Worm (Caenorhabditis elegans) whole organism, L2 larva: ENCODE measurements around the gene mam-4.

ENCODE experiments used
- C34F6.9 ChIP-seq: fragments of 150-350 bp; optimal IDR thresholded peaks from 2 replicates; lab custom pipeline; 2014; ENCODE audit warnings: missing biosample characterization, missing genetic modification characterization
- F13H6.1 ChIP-seq: sonication (generic microtip); optimal IDR thresholded peaks from 2 replicates; lab custom pipeline; 2016; ENCODE audit warnings: missing genetic modification characterization, missing compliant biosample characterization
- Y55F3AM.14 ChIP-seq: fragments of 200-800 bp; sonication (Bioruptor generic); optimal IDR thresholded peaks from 2 replicates; lab custom pipeline; 2018; ENCODE audit warnings: mild to moderate bottlenecking, missing genetic modification characterization, missing compliant biosample characterization
- ZK546.5 ChIP-seq: sonication (generic microtip); optimal IDR thresholded peaks from 2 replicates; lab custom pipeline; 2017; ENCODE audit warnings: missing biosample characterization, missing genetic modification characterization
- alr-1 ChIP-seq: fragments of 150-350 bp; optimal IDR thresholded peaks from 2 replicates; lab custom pipeline; 2014; ENCODE audit warnings: missing biosample characterization, missing genetic modification characterization
- aly-2 ChIP-seq: fragments of 150-350 bp; optimal IDR thresholded peaks from 2 replicates; lab custom pipeline; 2014; ENCODE audit warnings: missing biosample characterization, missing genetic modification characterization
- blmp-1 ChIP-seq: sonication (generic microtip); optimal IDR thresholded peaks from 2 replicates; lab custom pipeline; 2017; ENCODE audit warnings: missing genetic modification characterization, mild to moderate bottlenecking, missing compliant biosample characterization, antibody characterized with exemption, moderate library complexity; ENCODE audit not compliant: insufficient read depth
- ceh-82 ChIP-seq: fragments of 150-350 bp; optimal IDR thresholded peaks from 2 replicates; lab custom pipeline; 2014; ENCODE audit warnings: missing biosample characterization, missing genetic modification characterization
- crh-2 ChIP-seq: sonication (generic microtip); optimal IDR thresholded peaks from 2 replicates; lab custom pipeline; 2017; ENCODE audit warnings: missing biosample characterization, missing genetic modification characterization
- egl-27 ChIP-seq: sonication (generic microtip); optimal IDR thresholded peaks from 3 replicates; lab custom pipeline; 2017; ENCODE audit warnings: missing biosample characterization, missing genetic modification reagents, missing genetic modification characterization
- elt-1 ChIP-seq: fragments of 150-350 bp; optimal IDR thresholded peaks from 2 replicates; lab custom pipeline; 2014; ENCODE audit warnings: missing biosample characterization, missing genetic modification characterization
- elt-3 ChIP-seq: sonication (generic microtip); optimal IDR thresholded peaks from 2 replicates; lab custom pipeline; 2017; ENCODE audit warnings: missing biosample characterization, missing genetic modification characterization
- gmeb-1 ChIP-seq: fragments of 150-350 bp; optimal IDR thresholded peaks from 2 replicates; lab custom pipeline; 2014; ENCODE audit warnings: missing biosample characterization, missing genetic modification characterization
- lin-11 ChIP-seq: fragments of 150-350 bp; sonication (generic microtip); optimal IDR thresholded peaks from 2 replicates; lab custom pipeline; 2014; ENCODE audit warnings: missing biosample characterization, missing genetic modification characterization, inconsistent platforms, mixed read lengths
- lin-13 ChIP-seq: fragments of 150-350 bp; optimal IDR thresholded peaks from 2 replicates; lab custom pipeline; 2014; ENCODE audit warnings: missing biosample characterization, missing genetic modification reagents, missing genetic modification characterization
- lin-39 ChIP-seq: fragments of 150-350 bp; optimal IDR thresholded peaks from 2 replicates; lab custom pipeline; 2014; ENCODE audit warnings: missing biosample characterization, missing genetic modification reagents, missing genetic modification characterization
- lsy-2 ChIP-seq, 2 experiments: fragments of 150-350 bp in 1 of 2; sonication (generic microtip) in 1 of 2; optimal IDR thresholded peaks; 2 replicates each; lab custom pipeline; 2014 to 2017; ENCODE audit warnings: missing biosample characterization in 2 of 2, missing genetic modification characterization in 2 of 2
- mdl-1 ChIP-seq, 2 experiments: fragments of 150-350 bp in 1 of 2; sonication (generic microtip) in 1 of 2; optimal IDR thresholded peaks; 2 replicates each; lab custom pipeline; 2017; ENCODE audit warnings: missing biosample characterization in 2 of 2, missing genetic modification characterization in 2 of 2
- nhr-10 ChIP-seq: sonication (generic microtip); optimal IDR thresholded peaks from 2 replicates; lab custom pipeline; 2017; ENCODE audit warnings: missing biosample characterization, missing genetic modification characterization
- nhr-11 ChIP-seq: fragments of 150-350 bp; optimal IDR thresholded peaks from 2 replicates; lab custom pipeline; 2014; ENCODE audit warnings: missing biosample characterization, missing genetic modification characterization
- nhr-12 ChIP-seq: fragments of 150-350 bp; optimal IDR thresholded peaks from 2 replicates; lab custom pipeline; 2014; ENCODE audit warnings: missing biosample characterization, missing genetic modification characterization
- nhr-21 ChIP-seq: fragments of 150-350 bp; optimal IDR thresholded peaks from 2 replicates; lab custom pipeline; 2014; ENCODE audit warnings: missing biosample characterization, missing genetic modification characterization
- nhr-23 ChIP-seq: fragments of 150-350 bp; optimal IDR thresholded peaks from 2 replicates; lab custom pipeline; 2014; ENCODE audit warnings: missing biosample characterization, missing genetic modification reagents, missing genetic modification characterization
- nhr-25 ChIP-seq: fragments of 150-350 bp; sonication (generic microtip); optimal IDR thresholded peaks from 3 replicates; lab custom pipeline; 2014; ENCODE audit warnings: missing biosample characterization, missing genetic modification characterization
- nhr-77 ChIP-seq: fragments of 150-350 bp; optimal IDR thresholded peaks from 2 replicates; lab custom pipeline; 2014; ENCODE audit warnings: missing biosample characterization, missing genetic modification characterization
- peb-1 ChIP-seq: fragments of 150-350 bp; optimal IDR thresholded peaks from 2 replicates; lab custom pipeline; 2014; ENCODE audit warnings: missing biosample characterization, missing genetic modification characterization
- skn-1 ChIP-seq: sonication (generic microtip); optimal IDR thresholded peaks from 2 replicates; lab custom pipeline; 2017; ENCODE audit warnings: missing biosample characterization, missing genetic modification characterization
- sma-3 ChIP-seq: sonication (generic microtip); optimal IDR thresholded peaks from 2 replicates; lab custom pipeline; 2016; ENCODE audit warnings: missing genetic modification reagents, missing genetic modification characterization, missing compliant biosample characterization
- sma-9 ChIP-seq, 2 experiments: fragments of 150-350 bp in 1 of 2; sonication (generic microtip) in 1 of 2; optimal IDR thresholded peaks; 2 replicates each; lab custom pipeline; 2014 to 2016; ENCODE audit warnings: missing genetic modification characterization in 2 of 2, mild to moderate bottlenecking in 1 of 2, missing biosample characterization in 1 of 2, missing compliant biosample characterization in 1 of 2, missing genetic modification reagents in 1 of 2, moderate library complexity in 1 of 2
- unc-55 ChIP-seq: fragments of 150-350 bp; sonication (generic microtip); optimal IDR thresholded peaks from 3 replicates; lab custom pipeline; 2014; ENCODE audit warnings: missing biosample characterization, missing genetic modification reagents, missing genetic modification characterization
- unc-62 ChIP-seq: fragments of 150-350 bp; optimal IDR thresholded peaks from 2 replicates; lab custom pipeline; 2014; ENCODE audit warnings: missing biosample characterization, missing genetic modification reagents, missing genetic modification characterization
- zag-1 ChIP-seq: fragments of 150-350 bp; optimal IDR thresholded peaks from 2 replicates; lab custom pipeline; 2014; ENCODE audit warnings: missing biosample characterization, missing genetic modification characterization
- ztf-1 ChIP-seq: fragments of 200-800 bp; sonication (Bioruptor generic); conservative IDR thresholded peaks from 2 replicates; pipeline ENCODE4 v1.3.6; 2022; ENCODE audit warnings: missing genetic modification characterization, missing compliant biosample characterization
- ztf-4 ChIP-seq: fragments of 150-350 bp; optimal IDR thresholded peaks from 2 replicates; lab custom pipeline; 2014; ENCODE audit warnings: missing biosample characterization, missing genetic modification characterization

mam-4 gene

ce11 chrV:11244539-11244938 lies 3.4 kb upstream of the mam-4 start, which contains the start of gene mxl-1:
mxl-1 (plus strand) TSS chrV:11244839.
- TF ChIP-seq unc-62, result no peak
- no peak for TF ChIP-seq nhr-12
- no peak for TF ChIP-seq skn-1 (tag; lab: Kevin White, UChicago)
- TF ChIP-seq nhr-77 (tag; lab: Kevin White, UChicago), result no peak
- no peak for TF ChIP-seq alr-1 (tag; lab: Kevin White, UChicago)
- TF ChIP-seq peb-1 (tag; lab: Kevin White, UChicago), result no peak
- no peak for TF ChIP-seq aly-2 (tag; lab: Kevin White, UChicago)
- TF ChIP-seq mdl-1 (tag; optimal IDR thresholded peaks at IDR 0.05; lab: Kevin White, UChicago), result no peak
- no peak for TF ChIP-seq nhr-11
- TF ChIP-seq lin-39 (tag; lab: Kevin White, UChicago), result no peak
- TF ChIP-seq zag-1 (tag; lab: Kevin White, UChicago), result no peak
- no peak for TF ChIP-seq Y55F3AM.14
- no peak for TF ChIP-seq lin-11
- no peak for TF ChIP-seq egl-27 (tag; lab: Kevin White, UChicago)
- no peak for TF ChIP-seq elt-3 (tag; lab: Kevin White, UChicago)

- TF ChIP-seq aly-2 (tag; lab: Kevin White, UChicago) (no peak), ztf-4 (tag; lab: Kevin White, UChicago) (no peak), mdl-1 (tag; optimal IDR thresholded peaks at IDR 0.05; lab: Kevin White, UChicago) (no peak), nhr-11 (no peak), unc-62 (no peak)
- TF ChIP-seq, all 48 proteins: peak for 0
Measured at ce11 chrV:11245029-11245428, 2.9 kb upstream of the mam-4 start.

ce11 chrV:11250735-11251134 lies 2.8 kb downstream of the mam-4 start, which contains the start of gene T19B10.12:
T19B10.12 (plus strand) TSS chrV:11251035.
- TF ChIP-seq nhr-23 (tag; lab: Kevin White, UChicago) (no peak), mdl-1 (tag; optimal IDR thresholded peaks at IDR 0.05; lab: Kevin White, UChicago) (no peak), lin-39 (tag; lab: Kevin White, UChicago) (no peak), nhr-25 (no peak), elt-1 (tag; lab: Kevin White, UChicago) (no peak), unc-55 (GFP tag; lab: Kevin White, UChicago) (no peak), gmeb-1 (tag; lab: Kevin White, UChicago) (no peak), Y55F3AM.14 (no peak), elt-3 (tag; lab: Kevin White, UChicago) (no peak), crh-2 (tag; lab: Kevin White, UChicago) (no peak), ztf-4 (tag; lab: Kevin White, UChicago) (no peak), lin-13 (no peak), sma-9 (GFP tag; optimal IDR thresholded peaks at IDR 0.05; lab: Kevin White, UChicago) (no peak), sma-9 (tag; optimal IDR thresholded peaks at IDR 0.05; lab: Kevin White, UChicago) (no peak), blmp-1 (tag; lab: Kevin White, UChicago) (no peak), ceh-82 (tag; lab: Kevin White, UChicago) (no peak), lsy-2 (tag; optimal IDR thresholded peaks at IDR 0.05; lab: Kevin White, UChicago) (no peak), C34F6.9 (no peak), sma-3 (no peak), ZK546.5 (tag; lab: Kevin White, UChicago) (no peak), ztf-1 (no peak)
- TF ChIP-seq, all 48 proteins: peak for 0

ce11 chrV:11251798-11252197 lies 3.9 kb downstream of the mam-4 start:
- TF ChIP-seq C34F6.9 (no peak), ztf-4 (tag; lab: Kevin White, UChicago) (no peak), gmeb-1 (tag; lab: Kevin White, UChicago) (no peak), nhr-25 (no peak)

ce11 chrV:11252429-11252828 lies 4.5 kb downstream of the mam-4 start, which contains the start of gene srsx-33:
srsx-33 (minus strand) TSS chrV:11252529.
- TF ChIP-seq nhr-25, result no peak
- TF ChIP-seq nhr-21 (tag; lab: Kevin White, UChicago), result no peak
- no peak for TF ChIP-seq nhr-12

- TF ChIP-seq F13H6.1 (tag; lab: Kevin White, UChicago), result no peak
- TF ChIP-seq lsy-2 (tag; optimal IDR thresholded peaks at IDR 0.05; lab: Kevin White, UChicago), result no peak
- no peak for TF ChIP-seq Y55F3AM.14
- TF ChIP-seq nhr-23 (tag; lab: Kevin White, UChicago), result no peak
- TF ChIP-seq elt-3 (tag; lab: Kevin White, UChicago), result no peak
- TF ChIP-seq nhr-10 (tag; lab: Kevin White, UChicago), result no peak
Measured at ce11 chrV:11254980-11255379, 7.0 kb downstream of the mam-4 start, which contains the start of gene srsx-31. srsx-31 (minus strand) TSS chrV:11255080.
